Fruit fly (Drosophila melanogaster): ENCODE data around the gene CG8260.

Gene CG8260

dm6 chrX:15710751-15711179, 45.4 kb upstream of the CG8260 start (continued):
- no peak for TF ChIP-seq Asciz (GFP tag; optimal IDR thresholded peaks at IDR 0.05)
- peak; percentile 13 for TF ChIP-seq CG4617 (GFP tag; optimal IDR thresholded peaks at IDR 0.05; ENCODE audit: borderline replicate concordance)
- TF ChIP-seq BEAF-32 (GFP tag; optimal IDR thresholded peaks at IDR 0.05): peak; percentile 72
- no peak for TF ChIP-seq Nf-YB (GFP tag; optimal IDR thresholded peaks at IDR 0.05)
- TF ChIP-seq CG12391 (tag; optimal IDR thresholded peaks at IDR 0.05): no peak
- peak; percentile 7 for TF ChIP-seq CG15601 (tag; optimal IDR thresholded peaks at IDR 0.05)
- TF ChIP-seq CG14710 (tag; optimal IDR thresholded peaks at IDR 0.05): peak; percentile 72
- TF ChIP-seq CG12299 (tag; optimal IDR thresholded peaks at IDR 0.05): no peak
- TF ChIP-seq gcm (GFP tag; optimal IDR thresholded peaks at IDR 0.05): no peak
- no peak for TF ChIP-seq Rx (GFP tag; IDR thresholded peaks at IDR 0.05)
- TF ChIP-seq cas (GFP tag; IDR thresholded peaks at IDR 0.05): no peak
- no peak for TF ChIP-seq Dref (GFP tag; IDR thresholded peaks at IDR 0.05)

DNA sequence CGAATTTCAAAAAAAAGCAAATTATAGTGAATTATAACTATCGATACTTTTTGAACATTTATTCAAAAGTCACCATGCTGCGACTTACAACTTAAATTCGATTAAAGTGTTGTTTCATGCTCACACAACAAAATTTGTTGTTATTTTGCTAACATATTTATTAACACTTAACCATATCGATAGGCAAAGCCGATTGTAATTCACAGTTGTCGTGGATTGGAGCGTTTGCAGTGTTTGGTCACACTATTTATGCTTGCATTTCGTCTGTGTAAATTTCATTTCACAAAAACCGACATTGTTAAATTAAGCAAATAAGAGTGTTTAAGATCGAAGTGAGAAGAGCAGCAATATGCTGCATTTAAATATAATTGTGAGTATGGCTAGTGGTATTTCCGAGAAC, 43.7 kb upstream of the CG8260 start, which contains the start of gene HUWE1:
TSS of gene HUWE1 (plus strand) at position 220 of the 400 bp plus-strand sequence.
- TF ChIP-seq nerfin-2 (GFP tag; IDR thresholded peaks at IDR 0.05; ENCODE audit: partially characterized antibody): peak; percentile 57
- no peak for TF ChIP-seq dmrt11E (tag; optimal IDR thresholded peaks at IDR 0.05)
- no peak for TF ChIP-seq CG2678 (tag; optimal IDR thresholded peaks at IDR 0.05)
- peak; percentile 11 for TF ChIP-seq NfI (GFP tag; optimal IDR thresholded peaks at IDR 0.05)
- TF ChIP-seq Fer1 (GFP tag; optimal IDR thresholded peaks at IDR 0.05): no peak
- TF ChIP-seq ara (GFP tag; IDR thresholded peaks at IDR 0.05): no peak
- peak; percentile 90 for TF ChIP-seq BEAF-32 (GFP tag; optimal IDR thresholded peaks at IDR 0.05)
- no peak for TF ChIP-seq CG6254 (GFP tag; optimal IDR thresholded peaks at IDR 0.05)
- no peak for TF ChIP-seq gt (GFP tag; IDR thresholded peaks at IDR 0.05)
- TF ChIP-seq inv (GFP tag; IDR thresholded peaks at IDR 0.05; ENCODE audit: partially characterized antibody): peak; percentile 72
- TF ChIP-seq Taf1 (GFP tag; IDR thresholded peaks at IDR 0.05): no peak
- TF ChIP-seq Ravus (GFP tag; IDR thresholded peaks at IDR 0.05): no peak
- no peak for TF ChIP-seq CG4707 (GFP tag; optimal IDR thresholded peaks at IDR 0.05)
- peak; percentile 71 for TF ChIP-seq HLH4C (GFP tag; IDR thresholded peaks at IDR 0.05; ENCODE audit: partially characterized antibody)
- no peak for TF ChIP-seq CG8765 (GFP tag; IDR thresholded peaks at IDR 0.05)
- TF ChIP-seq Med (GFP tag): peak; percentile 87
- peak; percentile 26; the same call in 1 of the 2 replicates for TF ChIP-seq slbo (GFP tag; IDR thresholded peaks at IDR 0.05)
- TF ChIP-seq gcm (GFP tag; optimal IDR thresholded peaks at IDR 0.05): no peak
- TF ChIP-seq CG4730 (GFP tag; IDR thresholded peaks at IDR 0.05): no peak
- no peak for TF ChIP-seq oc (tag; optimal IDR thresholded peaks at IDR 0.05)
- peak; percentile 58 for TF ChIP-seq Rfx (GFP tag; IDR thresholded peaks at IDR 0.05)
- no peak for TF ChIP-seq Jarid2 (GFP tag; optimal IDR thresholded peaks at IDR 0.05)
- TF ChIP-seq CkIIα-i1 (GFP tag; IDR thresholded peaks at IDR 0.05): no peak
- TF ChIP-seq CG2889 (GFP tag; IDR thresholded peaks at IDR 0.05): no peak
- no peak for TF ChIP-seq bcd (GFP tag; optimal IDR thresholded peaks at IDR 0.05)
- TF ChIP-seq CG9609 (GFP tag; optimal IDR thresholded peaks at IDR 0.05): peak; percentile 10
- no peak for TF ChIP-seq Lpt (GFP tag; optimal IDR thresholded peaks at IDR 0.05)
- peak; percentile 68 for TF ChIP-seq nmo (GFP tag; optimal IDR thresholded peaks at IDR 0.05)
- 0 out of 2 replicates have a peak, but pooled peaks have one; percentile 5 for TF ChIP-seq vvl (GFP tag; IDR thresholded peaks at IDR 0.05)
- TF ChIP-seq Neu2 (GFP tag; optimal IDR thresholded peaks at IDR 0.05; ENCODE audit: borderline replicate concordance): peak; percentile 77
- TF ChIP-seq Max (GFP tag; optimal IDR thresholded peaks at IDR 0.05): peak; percentile 29
- no peak for TF ChIP-seq CG1792 (GFP tag; optimal IDR thresholded peaks at IDR 0.05)
- TF ChIP-seq row (GFP tag; IDR thresholded peaks at IDR 0.05): peak; percentile 71
- peak; percentile 82 for TF ChIP-seq Dref (GFP tag; IDR thresholded peaks at IDR 0.05)
- peak; percentile 32 for TF ChIP-seq nom (GFP tag; optimal IDR thresholded peaks at IDR 0.05)
- TF ChIP-seq CG5180 (GFP tag; optimal IDR thresholded peaks at IDR 0.05): no peak
- TF ChIP-seq dm (GFP tag; optimal IDR thresholded peaks at IDR 0.05): peak; percentile 63
- peak; percentile 34 for TF ChIP-seq HLH54F (GFP tag; optimal IDR thresholded peaks at IDR 0.05)
- peak; percentile 72 for TF ChIP-seq E2f2 (GFP tag; IDR thresholded peaks at IDR 0.05)
- peak; percentile 28 for TF ChIP-seq gro (GFP tag; optimal IDR thresholded peaks at IDR 0.05)
